Worm (Caenorhabditis elegans) whole organism, L2 larva: ENCODE data around the gene irld-66.
A peak's percentile ranks its signal among the peaks of the same experiment; 100 is the strongest.

ENCODE experiments used
- C34F6.9 ChIP-seq: fragments of 150-350 bp; optimal IDR thresholded peaks from 2 replicates; lab custom pipeline; 2014; ENCODE audit warnings: missing biosample characterization, missing genetic modification characterization
- alr-1 ChIP-seq: fragments of 150-350 bp; optimal IDR thresholded peaks from 2 replicates; lab custom pipeline; 2014; ENCODE audit warnings: missing biosample characterization, missing genetic modification characterization
- aly-2 ChIP-seq: fragments of 150-350 bp; optimal IDR thresholded peaks from 2 replicates; lab custom pipeline; 2014; ENCODE audit warnings: missing biosample characterization, missing genetic modification characterization
- blmp-1 ChIP-seq: sonication (generic microtip); optimal IDR thresholded peaks from 2 replicates; lab custom pipeline; 2017; ENCODE audit warnings: missing genetic modification characterization, mild to moderate bottlenecking, missing compliant biosample characterization, antibody characterized with exemption, moderate library complexity; ENCODE audit not compliant: insufficient read depth
- egl-27 ChIP-seq: sonication (generic microtip); optimal IDR thresholded peaks from 3 replicates; lab custom pipeline; 2017; ENCODE audit warnings: missing biosample characterization, missing genetic modification reagents, missing genetic modification characterization
- gmeb-1 ChIP-seq: fragments of 150-350 bp; optimal IDR thresholded peaks from 2 replicates; lab custom pipeline; 2014; ENCODE audit warnings: missing biosample characterization, missing genetic modification characterization
- lin-39 ChIP-seq: fragments of 150-350 bp; optimal IDR thresholded peaks from 2 replicates; lab custom pipeline; 2014; ENCODE audit warnings: missing biosample characterization, missing genetic modification reagents, missing genetic modification characterization
- mdl-1 ChIP-seq, 2 experiments: fragments of 150-350 bp in 1 of 2; sonication (generic microtip) in 1 of 2; optimal IDR thresholded peaks; 2 replicates each; lab custom pipeline; 2017; ENCODE audit warnings: missing biosample characterization in 2 of 2, missing genetic modification characterization in 2 of 2
- nhr-12 ChIP-seq: fragments of 150-350 bp; optimal IDR thresholded peaks from 2 replicates; lab custom pipeline; 2014; ENCODE audit warnings: missing biosample characterization, missing genetic modification characterization
- nhr-77 ChIP-seq: fragments of 150-350 bp; optimal IDR thresholded peaks from 2 replicates; lab custom pipeline; 2014; ENCODE audit warnings: missing biosample characterization, missing genetic modification characterization
- sem-4 ChIP-seq: fragments of 150-350 bp; optimal IDR thresholded peaks from 2 replicates; lab custom pipeline; 2014; ENCODE audit warnings: missing biosample characterization, missing genetic modification reagents, missing genetic modification characterization
- skn-1 ChIP-seq: sonication (generic microtip); optimal IDR thresholded peaks from 2 replicates; lab custom pipeline; 2017; ENCODE audit warnings: missing biosample characterization, missing genetic modification characterization

irld-66 gene

DNA sequence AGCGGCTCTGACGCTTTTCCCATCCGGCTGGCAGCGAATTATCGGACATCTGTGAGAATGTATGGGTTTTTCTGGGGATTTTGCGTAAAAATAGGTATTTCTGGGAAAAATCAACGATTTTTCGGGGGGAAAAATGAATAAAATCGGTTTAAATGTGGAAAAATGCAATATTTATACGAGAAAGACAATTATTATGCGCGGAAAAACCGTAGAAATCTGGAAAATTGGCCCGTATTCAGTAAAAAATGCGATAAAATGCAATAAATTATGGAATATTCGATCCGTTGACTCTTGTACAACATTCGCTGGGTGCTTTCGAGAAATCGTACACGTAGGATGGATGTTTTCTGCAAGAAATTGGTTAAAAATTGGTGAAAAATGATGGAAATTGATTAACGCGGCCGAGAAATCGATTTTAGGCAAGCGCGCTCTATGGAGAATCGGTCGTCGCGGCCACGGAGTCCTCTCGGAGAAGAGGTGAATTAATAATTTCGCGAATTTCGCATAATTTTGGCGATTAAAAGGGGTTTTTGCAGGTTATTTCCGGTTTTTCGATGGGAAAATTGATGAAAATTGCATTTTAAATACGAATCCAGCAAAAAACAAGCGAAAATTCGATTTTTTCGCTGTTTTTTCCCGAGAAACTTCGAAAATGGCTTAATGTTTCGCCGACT, 51.6 kb downstream of the irld-66 start, which contains the start of gene pinn-1 (continued):
- TF ChIP-seq sem-4 (tag; lab: Kevin White, UChicago) (peak; percentile 83), nhr-12 (tag; lab: Kevin White, UChicago) (peak; percentile 56), skn-1 (tag; lab: Kevin White, UChicago) (no peak), nhr-77 (tag; lab: Kevin White, UChicago) (peak; percentile 73), egl-27 (peak; percentile 61), gmeb-1 (tag; lab: Kevin White, UChicago) (peak; percentile 87), blmp-1 (tag; lab: Kevin White, UChicago) (no peak), aly-2 (tag; lab: Kevin White, UChicago) (no peak), lin-39 (tag; lab: Kevin White, UChicago) (no peak), mdl-1 (tag; optimal IDR thresholded peaks at IDR 0.05; lab: Kevin White, UChicago) (peak in 1 of 2 experiments; percentile 10), C34F6.9 (tag; lab: Kevin White, UChicago) (peak; percentile 87), alr-1 (tag; lab: Kevin White, UChicago) (no peak)
